Fruit fly (Drosophila melanogaster) whole organism, prepupa: ENCODE measurements around the gene crim.

Experiments
- CG11294 ChIP-seq: fragments of 200-800 bp; sonication (Bioruptor generic); IDR thresholded peaks from 2 replicates; pipeline ENCODE4 v1.3.6; 2022; ENCODE audit warnings: missing biosample characterization, missing genetic modification characterization
- CG9139 ChIP-seq: fragments of 200-800 bp; sonication (Bioruptor generic); optimal IDR thresholded peaks from 3 replicates; lab custom pipeline; 2017; ENCODE audit warnings: missing biosample characterization, mild to moderate bottlenecking, missing genetic modification characterization
- Eip78C ChIP-seq: fragments of 200-800 bp; sonication (Bioruptor generic); peaks from one replicate; lab custom pipeline; 2016; ENCODE audit warnings: missing biosample characterization, missing genetic modification characterization
- Ets21C ChIP-seq: fragments of 200-800 bp; sonication (Bioruptor generic); optimal IDR thresholded peaks from 3 replicates; lab custom pipeline; 2016; ENCODE audit warnings: missing biosample characterization, missing genetic modification characterization
- Lpt ChIP-seq: fragments of 200-800 bp; sonication (Bioruptor generic); optimal IDR thresholded peaks from 3 replicates; lab custom pipeline; 2016; ENCODE audit warnings: missing biosample characterization, missing genetic modification characterization
- OdsH ChIP-seq: fragments of 200-800 bp; sonication (Bioruptor generic); optimal IDR thresholded peaks from 3 replicates; lab custom pipeline; 2016; ENCODE audit warnings: missing biosample characterization, missing genetic modification characterization
- cyc ChIP-seq: fragments of 200-800 bp; sonication (Bioruptor generic); optimal IDR thresholded peaks from 3 replicates; lab custom pipeline; 2016; ENCODE audit warnings: missing biosample characterization, missing genetic modification characterization
- eg ChIP-seq: fragments of 200-800 bp; sonication (Bioruptor generic); IDR thresholded peaks from 3 replicates; pipeline ENCODE4 v1.3.6; 2022; ENCODE audit warnings: missing biosample characterization, missing genetic modification characterization
- ss ChIP-seq, 2 experiments: fragments of 200-800 bp; sonication (Bioruptor generic); optimal IDR thresholded peaks; 2 replicates in 1 of 2; 3 replicates in 1 of 2; lab custom pipeline; 2017 to 2018; ENCODE audit warnings: mild to moderate bottlenecking in 2 of 2, missing biosample characterization in 2 of 2, missing genetic modification characterization in 2 of 2, moderate library complexity in 1 of 2

dm6 chr3L:11683819-11684521 lies 27.2 kb downstream of the crim start, which contains the start of gene Sugb:
- TF ChIP-seq CG11294 (GFP tag; lab: Robert Waterston, UW) = no peak
- no peak; the same call in 1 of the 3 replicates for TF ChIP-seq eg (GFP tag; lab: Robert Waterston, UW)
- TF ChIP-seq CG9139 (GFP tag; lab: Kevin White, UChicago) = peak; percentile 12
- peak; percentile 20 to 56 for TF ChIP-seq ss (GFP tag; optimal IDR thresholded peaks at IDR 0.05; lab: Kevin White, UChicago)
- TF ChIP-seq cyc = no peak
- peak; percentile 71 for TF ChIP-seq OdsH (GFP tag; lab: Kevin White, UChicago)
- peak; percentile 43 for TF ChIP-seq Ets21C (GFP tag; lab: Kevin White, UChicago)
- peak; percentile 90 for TF ChIP-seq Eip78C (GFP tag; lab: Kevin White, UChicago)
- peak; percentile 46 for TF ChIP-seq Lpt (GFP tag; lab: Kevin White, UChicago)
